Fruit fly (Drosophila melanogaster): ENCODE data around the gene Alp11.
A peak's percentile ranks its signal among the peaks of the same experiment; 100 is the strongest.

Gene Alp11

DNA sequence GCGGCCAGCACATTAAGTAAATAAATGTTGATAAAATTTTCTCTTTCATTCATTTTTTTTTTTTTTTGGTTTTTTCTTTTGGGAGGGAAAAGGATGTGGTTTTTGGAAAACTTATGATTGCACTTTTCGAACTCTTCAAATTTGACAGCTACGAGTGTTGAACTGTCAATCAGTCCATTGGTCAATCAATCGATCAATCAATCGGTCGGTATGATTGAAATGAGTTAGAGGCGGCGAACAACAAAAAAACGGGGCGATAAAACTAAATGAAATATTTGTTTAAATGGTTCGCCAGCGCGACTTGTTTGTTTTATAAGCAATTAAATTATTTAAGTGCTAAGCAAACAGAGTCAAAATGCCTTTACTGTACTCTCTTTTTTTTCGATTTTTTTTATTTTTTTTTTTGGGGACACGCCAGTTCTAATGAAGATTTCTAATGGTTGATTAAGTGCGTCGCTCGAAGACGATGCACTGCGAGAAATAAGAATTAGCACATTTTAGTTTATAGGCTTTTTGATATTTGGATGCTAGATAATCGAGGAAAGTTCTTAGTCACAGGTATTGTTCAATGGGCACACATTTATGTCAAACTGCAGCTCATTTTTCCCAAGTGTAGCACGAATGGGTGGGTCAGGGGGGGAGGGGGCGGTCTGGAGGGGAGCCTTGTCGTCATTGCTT lies 31.6 kb downstream of the Alp11 start (continued):
- TF ChIP-seq CG17385 (GFP tag; optimal IDR thresholded peaks at IDR 0.05), result peak; percentile 78
- peak; percentile 79 for TF ChIP-seq H15 (GFP tag; IDR thresholded peaks at IDR 0.05)
- peak; percentile 39 for TF ChIP-seq CG10431 (GFP tag; optimal IDR thresholded peaks at IDR 0.05)
- TF ChIP-seq chn (GFP tag; optimal IDR thresholded peaks at IDR 0.05), result peak; percentile 64
- TF ChIP-seq ci (GFP tag; IDR thresholded peaks at IDR 0.05), result peak; percentile 86
- TF ChIP-seq CG6683 (GFP tag; optimal IDR thresholded peaks at IDR 0.05), result peak; percentile 12
- TF ChIP-seq bigmax (GFP tag; optimal IDR thresholded peaks at IDR 0.05), result no peak
- peak; percentile 73; the same call in 2 of the 3 replicates for TF ChIP-seq CG3726 (GFP tag; IDR thresholded peaks at IDR 0.05)
- TF ChIP-seq wek (GFP tag; optimal IDR thresholded peaks at IDR 0.05), result peak; percentile 55
- TF ChIP-seq slp2 (GFP tag; optimal IDR thresholded peaks at IDR 0.05), result peak; percentile 60
- peak; percentile 81 for TF ChIP-seq CG10366 (GFP tag; IDR thresholded peaks at IDR 0.05)
- TF ChIP-seq Side (GFP tag; optimal IDR thresholded peaks at IDR 0.05), result peak; percentile 72
- peak; percentile 98 for TF ChIP-seq Ets65A (GFP tag)
- TF ChIP-seq eve (GFP tag; optimal IDR thresholded peaks at IDR 0.05), result peak in 1 of 2 experiments; percentile 57
- no peak for TF ChIP-seq Elba2 (GFP tag; optimal IDR thresholded peaks at IDR 0.05)
- peak; percentile 27 for TF ChIP-seq vfl (GFP tag; optimal IDR thresholded peaks at IDR 0.05)
- peak; percentile 95 for TF ChIP-seq sens (GFP tag)
- TF ChIP-seq crp (GFP tag; optimal IDR thresholded peaks at IDR 0.05), result peak in 1 of 2 experiments; percentile 25
- TF ChIP-seq gfzf (GFP tag; optimal IDR thresholded peaks at IDR 0.05), result no peak
- peak; percentile 85 for TF ChIP-seq CG30403 (GFP tag; optimal IDR thresholded peaks at IDR 0.05)
- TF ChIP-seq Bdp1 (GFP tag; optimal IDR thresholded peaks at IDR 0.05), result peak; percentile 25
- peak; percentile 86 for TF ChIP-seq fd96Cb (tag; optimal IDR thresholded peaks at IDR 0.05)
- peak; percentile 80 for TF ChIP-seq CG17829 (tag; optimal IDR thresholded peaks at IDR 0.05)
- peak; percentile 76 for TF ChIP-seq ranshi (GFP tag; IDR thresholded peaks at IDR 0.05)
- no peak for TF ChIP-seq unc-4 (GFP tag; IDR thresholded peaks at IDR 0.05; ENCODE audit: partially characterized antibody)
- TF ChIP-seq CG3407 (GFP tag; optimal IDR thresholded peaks at IDR 0.05), result peak; percentile 62
- TF ChIP-seq NC2α (GFP tag; optimal IDR thresholded peaks at IDR 0.05), result peak; percentile 61
- peak; percentile 49 for TF ChIP-seq Bteb2 (GFP tag; optimal IDR thresholded peaks at IDR 0.05)
- TF ChIP-seq CG4820 (GFP tag; optimal IDR thresholded peaks at IDR 0.05), result peak; percentile 84
- peak; percentile 28 for TF ChIP-seq CG18476 (GFP tag; optimal IDR thresholded peaks at IDR 0.05)
- TF ChIP-seq CG10209 (GFP tag; optimal IDR thresholded peaks at IDR 0.05), result peak; percentile 81
- TF ChIP-seq CG1024 (GFP tag; IDR thresholded peaks at IDR 0.05), result peak; percentile 76
- TF ChIP-seq ttk (GFP tag; IDR thresholded peaks at IDR 0.05), result peak; percentile 78
- peak; percentile 74 for TF ChIP-seq CG7556 (GFP tag; optimal IDR thresholded peaks at IDR 0.05)
- TF ChIP-seq Nf-YA (GFP tag; IDR thresholded peaks at IDR 0.05), result peak; percentile 54
- no peak; the same call in 2 of the 3 replicates for TF ChIP-seq sr (GFP tag; IDR thresholded peaks at IDR 0.05)
- TF ChIP-seq BtbVII (GFP tag; optimal IDR thresholded peaks at IDR 0.05), result peak; percentile 74
- 0 out of 3 replicates have a peak, but pooled peaks have one; percentile 8 for TF ChIP-seq CG6175 (GFP tag; IDR thresholded peaks at IDR 0.05)
- peak; percentile 61 to 67 for TF ChIP-seq Pdp1 (GFP tag; optimal IDR thresholded peaks at IDR 0.05)
- peak; percentile 84 for TF ChIP-seq Rfx (GFP tag; IDR thresholded peaks at IDR 0.05)
- no peak for TF ChIP-seq h (optimal IDR thresholded peaks at IDR 0.05)
- no peak for TF ChIP-seq Dref (GFP tag; IDR thresholded peaks at IDR 0.05)
- peak; percentile 95 for TF ChIP-seq Med (GFP tag)
- peak; percentile 79 for TF ChIP-seq grau (tag; optimal IDR thresholded peaks at IDR 0.05)
- no peak for TF ChIP-seq hkb (optimal IDR thresholded peaks at IDR 0.05)
- TF ChIP-seq hkb (GFP tag; IDR thresholded peaks at IDR 0.05), result peak; percentile 76
- TF ChIP-seq Stat92E (GFP tag; optimal IDR thresholded peaks at IDR 0.05), result peak in 1 of 3 experiments; percentile 4
- TF ChIP-seq Dfd (GFP tag; optimal IDR thresholded peaks at IDR 0.05), result no peak
- TF ChIP-seq CG10462 (GFP tag; optimal IDR thresholded peaks at IDR 0.05), result peak; percentile 32
- TF ChIP-seq cas (GFP tag; IDR thresholded peaks at IDR 0.05), result no peak
- peak; percentile 83 for TF ChIP-seq lmd (GFP tag; IDR thresholded peaks at IDR 0.05)

Data from whole organism, embryonic.